Fruit fly (Drosophila melanogaster) whole organism, embryonic: ENCODE measurements around the gene CG14818.
A peak's percentile ranks its signal among the peaks of the same experiment; 100 is the strongest.

Experiments used
- BtbVII ChIP-seq: fragments of 200-800 bp; sonication (Bioruptor generic); optimal IDR thresholded peaks from 3 replicates; lab custom pipeline; 2017; ENCODE audit warnings: missing biosample characterization, mild to moderate bottlenecking, missing genetic modification characterization
- CG10274 ChIP-seq: fragments of 200-800 bp; sonication (Bioruptor generic); optimal IDR thresholded peaks from 3 replicates; lab custom pipeline; 2017; ENCODE audit warnings: missing biosample characterization, mild to moderate bottlenecking, missing genetic modification characterization
- CG10431 ChIP-seq: fragments of 200-800 bp; sonication (Bioruptor generic); optimal IDR thresholded peaks from 3 replicates; lab custom pipeline; 2018; ENCODE audit warnings: missing biosample characterization, mild to moderate bottlenecking, missing genetic modification characterization
- CG11456 ChIP-seq: fragments of 200-800 bp; sonication (Bioruptor generic); IDR thresholded peaks from 3 replicates; pipeline ENCODE4 v1.3.6; 2022; ENCODE audit warnings: missing biosample characterization, missing genetic modification characterization
- CG12236 ChIP-seq: fragments of 200-800 bp; sonication (Bioruptor generic); optimal IDR thresholded peaks from 2 replicates; lab custom pipeline; 2016; ENCODE audit warnings: missing biosample characterization, missing genetic modification characterization
- CG12769 ChIP-seq: fragments of 200-800 bp; sonication (Bioruptor generic); optimal IDR thresholded peaks from 2 replicates; lab custom pipeline; 2019; ENCODE audit warnings: missing biosample characterization, mild to moderate bottlenecking, missing genetic modification characterization, moderate library complexity
- CG13287 ChIP-seq: fragments of 200-800 bp; sonication (Bioruptor generic); IDR thresholded peaks from 2 replicates; pipeline ENCODE4 v1.3.6; 2022; ENCODE audit warnings: missing biosample characterization, missing genetic modification characterization; ENCODE audit not compliant: partially characterized antibody
- CG15073 ChIP-seq: fragments of 200-800 bp; sonication (Bioruptor generic); optimal IDR thresholded peaks from 2 replicates; lab custom pipeline; 2016; ENCODE audit warnings: missing biosample characterization, missing genetic modification characterization
- CG17612 ChIP-seq: fragments of 200-800 bp; sonication (Bioruptor generic); IDR thresholded peaks from 2 replicates; pipeline ENCODE4 v1.3.6; 2022; ENCODE audit warnings: missing biosample characterization, missing genetic modification characterization
- CG1792 ChIP-seq: fragments of 200-800 bp; sonication (Bioruptor generic); optimal IDR thresholded peaks from 2 replicates; lab custom pipeline; 2016; ENCODE audit warnings: missing biosample characterization, missing genetic modification characterization
- CG18764 ChIP-seq: fragments of 200-800 bp; sonication (Bioruptor generic); optimal IDR thresholded peaks from 3 replicates; lab custom pipeline; 2016; ENCODE audit warnings: missing biosample characterization, missing genetic modification characterization
- CG2116 ChIP-seq: fragments of 200-800 bp; sonication (Bioruptor generic); optimal IDR thresholded peaks from 3 replicates; lab custom pipeline; 2018; ENCODE audit warnings: missing biosample characterization, mild to moderate bottlenecking, missing genetic modification characterization
- CG2120 ChIP-seq: fragments of 200-800 bp; sonication (Bioruptor generic); optimal IDR thresholded peaks from 3 replicates; lab custom pipeline; 2016; ENCODE audit warnings: missing biosample characterization, missing genetic modification characterization
- CG2129 ChIP-seq: fragments of 200-800 bp; sonication (Bioruptor generic); IDR thresholded peaks from 2 replicates; pipeline ENCODE4 v1.3.6; 2022; ENCODE audit warnings: missing biosample characterization, missing genetic modification characterization; ENCODE audit not compliant: partially characterized antibody
- CG2875 ChIP-seq: fragments of 200-800 bp; sonication (Bioruptor generic); optimal IDR thresholded peaks from 2 replicates; lab custom pipeline; 2017; ENCODE audit warnings: missing biosample characterization, mild to moderate bottlenecking, missing genetic modification characterization, missing genetic modification reagents
- CG2889 ChIP-seq: fragments of 200-800 bp; sonication (Bioruptor generic); IDR thresholded peaks from 3 replicates; pipeline ENCODE4 v1.3.6; 2022; ENCODE audit warnings: missing biosample characterization, missing genetic modification characterization
- CG32767 ChIP-seq: fragments of 200-800 bp; sonication (Bioruptor generic); IDR thresholded peaks from 2 replicates; pipeline ENCODE4 v1.3.6; 2022; ENCODE audit warnings: missing biosample characterization, missing genetic modification characterization
- CG32772 ChIP-seq: fragments of 200-800 bp; sonication (Bioruptor generic); IDR thresholded peaks from 2 replicates; pipeline ENCODE4 v1.3.6; 2022; ENCODE audit warnings: missing biosample characterization, missing genetic modification characterization
- CG34422 ChIP-seq: fragments of 200-800 bp; sonication (Bioruptor generic); IDR thresholded peaks from 3 replicates; pipeline ENCODE4 v1.3.6; 2022; ENCODE audit warnings: missing biosample characterization, missing genetic modification characterization
- CG4328 ChIP-seq: fragments of 200-800 bp; sonication (Bioruptor generic); optimal IDR thresholded peaks from 3 replicates; lab custom pipeline; 2017; ENCODE audit warnings: missing biosample characterization, missing genetic modification reagents, missing genetic modification characterization
- CG6683 ChIP-seq: fragments of 200-800 bp; sonication (Bioruptor generic); optimal IDR thresholded peaks from 2 replicates; lab custom pipeline; 2017; ENCODE audit warnings: missing biosample characterization, mild to moderate bottlenecking, missing genetic modification characterization, missing genetic modification reagents
- CG7271 ChIP-seq: fragments of 200-800 bp; sonication (Bioruptor generic); optimal IDR thresholded peaks from 2 replicates; lab custom pipeline; 2018; ENCODE audit warnings: missing biosample characterization, mild to moderate bottlenecking, missing genetic modification characterization, moderate library complexity
- CG8478 ChIP-seq: fragments of >200 bp; optimal IDR thresholded peaks from 2 replicates; lab custom pipeline; 2018
- Camta ChIP-seq: fragments of 200-800 bp; sonication (Bioruptor generic); optimal IDR thresholded peaks from 2 replicates; lab custom pipeline; 2016; ENCODE audit warnings: missing biosample characterization, missing genetic modification characterization
- CkIIα-i1 ChIP-seq: fragments of 200-800 bp; sonication (Bioruptor generic); IDR thresholded peaks from 2 replicates; pipeline ENCODE4 v1.3.6; 2022; ENCODE audit warnings: missing biosample characterization, missing genetic modification characterization
- D19A ChIP-seq: fragments of 200-800 bp; optimal IDR thresholded peaks from 3 replicates; lab custom pipeline; 2019; ENCODE audit warnings: missing biosample characterization, mild to moderate bottlenecking, missing genetic modification characterization, moderate library complexity
- Doc2 ChIP-seq: fragments of 200-800 bp; sonication (Bioruptor generic); IDR thresholded peaks from 2 replicates; pipeline ENCODE4 v1.3.6; 2022; ENCODE audit warnings: missing biosample characterization, missing genetic modification characterization
- Dref ChIP-seq: fragments of 200-800 bp; sonication (Bioruptor generic); IDR thresholded peaks from 2 replicates; pipeline ENCODE4 v1.3.6; 2022; ENCODE audit warnings: missing biosample characterization, missing genetic modification characterization
- Hey ChIP-seq: fragments of 200-800 bp; sonication (Bioruptor generic); optimal IDR thresholded peaks from 3 replicates; lab custom pipeline; 2018; ENCODE audit warnings: missing biosample characterization, mild to moderate bottlenecking, missing genetic modification characterization
- Hmx ChIP-seq: fragments of 200-800 bp; sonication (Bioruptor generic); optimal IDR thresholded peaks from 2 replicates; lab custom pipeline; 2016; ENCODE audit warnings: missing biosample characterization, missing genetic modification characterization
- Lhr ChIP-seq: fragments of 200-800 bp; sonication (Bioruptor generic); optimal IDR thresholded peaks from 3 replicates; lab custom pipeline; 2017; ENCODE audit warnings: mild to moderate bottlenecking, missing biosample characterization, missing genetic modification reagents, missing genetic modification characterization
- Max ChIP-seq: fragments of 200-800 bp; sonication (Bioruptor generic); optimal IDR thresholded peaks from 2 replicates; lab custom pipeline; 2016; ENCODE audit warnings: missing biosample characterization, mild to moderate bottlenecking, missing genetic modification characterization
- Oaz ChIP-seq: fragments of 200-800 bp; sonication (Bioruptor generic); IDR thresholded peaks from 2 replicates; pipeline ENCODE4 v1.3.6; 2022; ENCODE audit warnings: missing biosample characterization, missing genetic modification characterization
- ase ChIP-seq: fragments of 200-800 bp; sonication (Bioruptor generic); IDR thresholded peaks from 3 replicates; pipeline ENCODE4 v1.3.6; 2022; ENCODE audit warnings: missing biosample characterization, missing genetic modification characterization
- ato ChIP-seq: fragments of 200-800 bp; sonication (Bioruptor generic); IDR thresholded peaks from 2 replicates; pipeline ENCODE4 v1.3.6; 2022; ENCODE audit warnings: missing biosample characterization, missing genetic modification characterization; ENCODE audit not compliant: partially characterized antibody
- croc ChIP-seq: fragments of 200-800 bp; sonication (Bioruptor generic); conservative IDR thresholded peaks from 3 replicates; pipeline ENCODE4 v1.3.6; 2022; ENCODE audit warnings: missing biosample characterization, missing genetic modification characterization
- cwo ChIP-seq: fragments of 200-800 bp; sonication (Bioruptor generic); optimal IDR thresholded peaks from 3 replicates; lab custom pipeline; 2017; ENCODE audit warnings: missing biosample characterization, missing genetic modification characterization, mild to moderate bottlenecking, moderate library complexity, missing genetic modification reagents
- emc ChIP-seq: fragments of 200-800 bp; sonication (Bioruptor generic); optimal IDR thresholded peaks from 2 replicates; lab custom pipeline; 2016; ENCODE audit warnings: missing biosample characterization, missing genetic modification characterization
- eve ChIP-seq, 2 experiments: fragments of >200 bp; optimal IDR thresholded peaks; 2 replicates each; lab custom pipeline; 2017; ENCODE audit warnings: missing biosample characterization in 2 of 2, missing genetic modification characterization in 2 of 2
- gem ChIP-seq: fragments of 200-800 bp; sonication (Bioruptor generic); optimal IDR thresholded peaks from 2 replicates; lab custom pipeline; 2019; ENCODE audit warnings: missing biosample characterization, mild to moderate bottlenecking, missing genetic modification characterization, moderate library complexity
- grau ChIP-seq: fragments of 200-800 bp; optimal IDR thresholded peaks from 3 replicates; lab custom pipeline; 2019; ENCODE audit warnings: missing biosample characterization, mild to moderate bottlenecking, missing genetic modification characterization, moderate library complexity
- grn ChIP-seq: fragments of 200-800 bp; sonication (Bioruptor generic); optimal IDR thresholded peaks from 3 replicates; lab custom pipeline; 2017; ENCODE audit warnings: missing biosample characterization, missing genetic modification characterization
- lmd ChIP-seq: fragments of 200-800 bp; sonication (Bioruptor generic); IDR thresholded peaks from 2 replicates; pipeline ENCODE4 v1.3.6; 2022; ENCODE audit warnings: missing biosample characterization, missing genetic modification characterization
- phol ChIP-seq: fragments of 200-800 bp; sonication (Bioruptor generic); optimal IDR thresholded peaks from 3 replicates; lab custom pipeline; 2018; ENCODE audit warnings: missing biosample characterization, mild to moderate bottlenecking, missing genetic modification characterization, moderate library complexity
- psq ChIP-seq: fragments of 200-800 bp; sonication (Bioruptor generic); optimal IDR thresholded peaks from 2 replicates; lab custom pipeline; 2017; ENCODE audit warnings: missing biosample characterization, missing genetic modification characterization
- ranshi ChIP-seq: fragments of 200-800 bp; sonication (Bioruptor generic); IDR thresholded peaks from 2 replicates; pipeline ENCODE4 v1.3.6; 2022; ENCODE audit warnings: missing biosample characterization, missing genetic modification characterization
- run ChIP-seq: fragments of 200-800 bp; sonication (Bioruptor generic); optimal IDR thresholded peaks from 3 replicates; lab custom pipeline; 2018; ENCODE audit warnings: missing biosample characterization, mild to moderate bottlenecking, missing genetic modification characterization
- sisA ChIP-seq: fragments of 200-800 bp; sonication (Bioruptor generic); IDR thresholded peaks from 2 replicates; pipeline ENCODE4 v1.3.6; 2022; ENCODE audit warnings: missing biosample characterization, missing genetic modification characterization
- sug ChIP-seq: fragments of 200-800 bp; optimal IDR thresholded peaks from 2 replicates; lab custom pipeline; 2019; ENCODE audit warnings: missing biosample characterization, mild to moderate bottlenecking, missing genetic modification characterization, moderate library complexity
- twi ChIP-seq: fragments of 200-800 bp; optimal IDR thresholded peaks from 2 replicates; lab custom pipeline; 2019; ENCODE audit warnings: missing biosample characterization, mild to moderate bottlenecking, missing genetic modification characterization, moderate library complexity
- wor ChIP-seq: fragments of 200-800 bp; sonication (Bioruptor generic); IDR thresholded peaks from 2 replicates; pipeline ENCODE4 v1.3.6; 2022; ENCODE audit warnings: missing biosample characterization, missing genetic modification characterization

The CG14818 gene

DNA sequence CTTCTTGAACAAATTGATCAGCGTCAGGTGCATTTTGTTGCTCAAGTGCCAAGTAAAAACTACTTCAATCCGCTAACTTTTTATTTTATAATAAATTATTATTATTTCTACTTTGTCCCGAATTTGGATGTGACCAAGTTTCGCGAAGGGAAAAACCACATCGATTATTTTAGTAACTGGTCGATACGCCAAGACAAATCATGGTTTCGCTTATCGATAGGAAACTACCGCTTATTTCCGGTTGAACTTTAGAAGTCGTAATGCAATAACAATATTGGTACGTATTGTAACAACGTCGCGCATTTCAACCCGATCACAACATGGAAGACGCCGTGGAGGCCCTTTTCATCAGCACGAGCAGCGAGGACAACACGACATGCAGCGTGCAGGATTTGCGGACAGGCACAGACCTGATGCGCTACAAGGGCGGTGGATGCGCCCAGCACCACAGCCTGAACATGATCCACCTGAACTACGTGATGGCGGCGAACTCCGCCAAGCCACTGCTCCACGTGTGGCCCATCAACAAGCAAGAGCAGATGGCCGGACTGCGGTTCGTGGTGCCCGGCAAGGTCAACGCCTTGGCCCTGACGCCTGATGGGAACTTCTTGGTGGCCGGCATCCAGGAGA, 2.4 kb downstream of the CG14818 start, which contains the start of the genes CG14817 and CG14805 (continued):
- TF ChIP-seq ranshi (GFP tag; lab: Robert Waterston, UW) (peak; percentile 19; the same call in 1 of the 2 replicates), grn (no peak), psq (GFP tag; lab: Kevin White, UChicago) (no peak), Max (peak; percentile 37), CG18764 (GFP tag; lab: Kevin White, UChicago) (no peak), CG34422 (GFP tag; lab: Robert Waterston, UW) (peak; percentile 58; the same call in 1 of the 3 replicates), Doc2 (GFP tag; lab: Robert Waterston, UW) (no peak), sug (peak; percentile 72), BtbVII (GFP tag; lab: Kevin White, UChicago) (peak; percentile 87), Dref (GFP tag; lab: Robert Waterston, UW) (peak; percentile 78), CG2889 (GFP tag; lab: Robert Waterston, UW) (no peak), sisA (no peak), CG10431 (GFP tag; lab: Kevin White, UChicago) (peak; percentile 81), CG1792 (no peak), CG2120 (GFP tag; lab: Kevin White, UChicago) (peak; percentile 7), CG10274 (GFP tag; lab: Kevin White, UChicago) (peak; percentile 54), CG12769 (tag; lab: Kevin White, UChicago) (no peak), eve (GFP tag; optimal IDR thresholded peaks at IDR 0.05; lab: Kevin White, UChicago) (no peak), CG7271 (tag; lab: Kevin White, UChicago) (peak; percentile 94), CG6683 (peak; percentile 69), CG4328 (GFP tag; lab: Kevin White, UChicago) (peak; percentile 88), Oaz (GFP tag; lab: Robert Waterston, UW) (no peak), ase (GFP tag; lab: Robert Waterston, UW) (no peak), run (tag; lab: Kevin White, UChicago) (no peak), grau (tag; lab: Kevin White, UChicago) (peak; percentile 66), CG17612 (GFP tag; lab: Robert Waterston, UW) (no peak), wor (no peak), CG8478 (lab: Kevin White, UChicago) (no peak), croc (GFP tag; lab: Robert Waterston, UW) (no peak), CG32772 (GFP tag; lab: Robert Waterston, UW) (no peak), CG2875 (GFP tag; lab: Kevin White, UChicago) (peak; percentile 50), CG11456 (GFP tag; lab: Robert Waterston, UW) (peak; percentile 77; the same call in 2 of the 3 replicates), Hmx (no peak), CG13287 (peak; percentile 70), twi (tag; lab: Kevin White, UChicago) (peak; percentile 38), cwo (peak; percentile 38), phol (tag; lab: Kevin White, UChicago) (peak; percentile 69), CkIIα-i1 (GFP tag; lab: Robert Waterston, UW) (0 out of 2 replicates have a peak, but pooled peaks have one; percentile 2), CG12236 (GFP tag; lab: Kevin White, UChicago) (no peak), CG2129 (GFP tag; lab: Robert Waterston, UW) (no peak), CG2116 (GFP tag; lab: Kevin White, UChicago) (peak; percentile 91), Lhr (peak; percentile 50), gem (no peak), CG15073 (no peak), ato (GFP tag; lab: Robert Waterston, UW) (no peak), lmd (GFP tag; lab: Robert Waterston, UW) (peak; percentile 17; the same call in 1 of the 2 replicates), CG32767 (GFP tag; lab: Robert Waterston, UW) (no peak), Camta (GFP tag; lab: Kevin White, UChicago) (no peak), Hey (tag; lab: Kevin White, UChicago) (no peak), D19A (tag; lab: Kevin White, UChicago) (peak; percentile 21), emc (GFP tag; lab: Kevin White, UChicago) (no peak)
